Worm (Caenorhabditis elegans) whole organism, dauer: Measurements from ENCODE around the gene gex-2.

Source experiments
- unc-62 ChIP-seq: sonication (generic microtip); optimal IDR thresholded peaks from 2 replicates; lab custom pipeline; 2017; ENCODE audit warnings: missing biosample characterization, missing genetic modification reagents, missing genetic modification characterization

gex-2 gene

DNA sequence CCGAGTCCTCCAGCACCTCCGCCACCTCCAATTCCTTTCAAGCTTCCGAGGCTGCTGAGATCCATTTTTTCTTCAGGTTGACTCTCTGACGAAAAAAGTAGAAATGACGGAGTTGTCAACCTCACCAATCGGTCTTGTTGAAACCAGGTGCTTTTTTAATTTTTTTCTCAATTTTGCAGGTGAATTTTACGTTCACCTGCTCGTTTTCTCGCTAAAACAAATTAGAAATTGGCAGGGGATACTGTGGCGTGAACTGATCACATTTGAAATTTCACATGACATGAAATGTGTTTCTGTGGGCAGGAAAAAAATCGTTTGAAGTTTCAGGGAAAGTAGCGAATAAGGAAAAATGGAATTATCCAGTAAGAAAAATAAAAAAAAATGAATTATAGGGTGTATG lies 19.8 kb downstream of the gex-2 start, which contains the start of gene C18H7.6:
Gene C18H7.6, minus strand, starts transcription at position 104 of the 400 bp plus-strand sequence.
- TF ChIP-seq unc-62 (GFP tag; lab: Kevin White, UChicago) = no peak

- TF ChIP-seq unc-62 (GFP tag; lab: Kevin White, UChicago) = no peak
These were observed 20.5 kb downstream of the gex-2 start, which contains the start of gene C18H7.4 for ce11 chrIV:593029-593428. Gene C18H7.4 (plus strand): TSS chrIV:593329.

ce11 chrIV:594840-595239 lies 22.3 kb downstream of the gex-2 start:
- TF ChIP-seq unc-62 (GFP tag; lab: Kevin White, UChicago) = no peak

DNA sequence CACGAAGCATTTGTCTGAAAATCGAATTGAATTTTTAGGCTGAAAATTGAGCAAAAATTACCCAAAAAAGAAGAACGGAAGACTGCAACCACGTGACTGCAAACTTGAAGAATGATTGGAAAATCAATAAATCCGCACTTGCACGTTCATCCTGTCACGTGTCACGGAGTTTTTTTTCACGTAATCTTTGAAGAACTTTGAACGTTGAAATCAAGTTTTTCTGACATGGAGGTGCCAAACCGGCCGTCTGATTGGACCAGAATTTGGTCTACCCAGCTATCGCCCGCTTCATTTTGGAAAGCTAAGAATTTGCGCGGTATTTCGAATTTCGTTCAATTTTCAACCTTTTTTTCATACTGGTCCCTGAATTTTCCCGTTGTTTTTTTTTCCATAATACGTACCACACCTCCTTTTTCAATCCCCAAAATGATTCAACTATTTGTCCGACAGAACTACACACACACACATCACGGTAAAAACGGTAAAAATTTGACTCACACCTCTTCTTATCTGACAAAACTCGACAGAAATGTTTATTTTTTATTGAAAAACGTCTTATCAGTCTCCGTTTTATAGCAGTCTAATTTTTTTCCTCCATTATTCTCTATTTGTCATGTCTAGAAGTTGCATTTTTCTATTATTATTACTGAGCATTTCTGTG lies 23.9 kb downstream of the gex-2 start, which contains the start of the genes C18H7.7 and C18H7.11:
Gene C18H7.7, minus strand, starts transcription at position 101 of the 661 bp plus-strand sequence.
Gene C18H7.11, plus strand, starts transcription at position 611 of the 661 bp plus-strand sequence.
- no peak for TF ChIP-seq unc-62 (GFP tag; lab: Kevin White, UChicago)

- TF ChIP-seq unc-62 (GFP tag; lab: Kevin White, UChicago) = no peak
These were observed 29.0 kb downstream of the gex-2 start, which contains the start of gene srt-59 for ce11 chrIV:601595-601994. Gene srt-59 (minus strand): TSS chrIV:601695.

ce11 chrIV:603543-603942 lies 31.0 kb downstream of the gex-2 start, which contains the start of gene prmt-4:
Gene prmt-4 (minus strand): TSS chrIV:603643.
- TF ChIP-seq unc-62 (GFP tag; lab: Kevin White, UChicago) = no peak

DNA sequence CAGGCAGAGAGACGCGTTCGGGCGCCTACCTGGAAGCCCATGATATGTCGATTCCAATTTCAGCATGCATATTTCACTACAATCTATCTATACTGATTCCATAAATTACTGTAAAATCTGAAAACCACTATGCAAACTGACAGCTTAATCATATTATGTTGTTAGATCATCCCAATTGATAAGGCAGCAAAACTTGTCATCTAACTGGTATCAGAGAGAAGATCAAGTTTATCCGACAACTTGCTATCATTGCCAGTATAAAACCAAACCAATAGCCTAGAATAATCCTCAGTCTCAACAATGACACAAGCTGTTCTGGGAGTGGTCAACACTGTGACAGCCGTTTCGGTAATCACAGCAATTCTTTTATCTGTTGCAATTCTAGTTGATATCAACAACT lies 31.6 kb downstream of the gex-2 start, which contains the start of gene col-102:
Gene col-102, plus strand, starts transcription at position 301 of the 400 bp plus-strand sequence.
- TF ChIP-seq unc-62 (GFP tag; lab: Kevin White, UChicago) = no peak

- TF ChIP-seq unc-62 (GFP tag; lab: Kevin White, UChicago) = no peak
These were observed 32.2 kb downstream of the gex-2 start for ce11 chrIV:604817-605216.

DNA sequence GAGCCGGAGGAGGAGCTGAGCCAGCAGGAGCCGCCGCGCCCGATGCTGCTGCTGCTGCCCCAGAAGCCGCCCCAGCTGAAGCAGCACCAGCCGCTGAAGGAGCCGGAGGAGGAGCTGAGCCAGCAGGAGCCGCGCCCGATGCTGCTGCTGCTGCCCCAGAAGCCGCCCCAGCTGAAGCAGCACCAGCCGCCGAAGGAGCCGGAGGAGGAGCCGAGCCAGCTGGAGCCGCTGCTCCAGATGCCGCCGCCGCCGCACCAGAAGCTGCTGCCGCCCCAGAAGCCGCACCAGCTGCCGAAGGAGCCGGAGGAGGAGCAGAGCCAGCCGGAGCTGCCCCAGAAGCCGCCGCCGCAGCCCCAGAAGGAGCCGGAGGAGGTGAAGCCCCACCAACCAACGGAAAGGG lies 32.9 kb downstream of the gex-2 start:
- no peak for TF ChIP-seq unc-62 (GFP tag; lab: Kevin White, UChicago)

DNA sequence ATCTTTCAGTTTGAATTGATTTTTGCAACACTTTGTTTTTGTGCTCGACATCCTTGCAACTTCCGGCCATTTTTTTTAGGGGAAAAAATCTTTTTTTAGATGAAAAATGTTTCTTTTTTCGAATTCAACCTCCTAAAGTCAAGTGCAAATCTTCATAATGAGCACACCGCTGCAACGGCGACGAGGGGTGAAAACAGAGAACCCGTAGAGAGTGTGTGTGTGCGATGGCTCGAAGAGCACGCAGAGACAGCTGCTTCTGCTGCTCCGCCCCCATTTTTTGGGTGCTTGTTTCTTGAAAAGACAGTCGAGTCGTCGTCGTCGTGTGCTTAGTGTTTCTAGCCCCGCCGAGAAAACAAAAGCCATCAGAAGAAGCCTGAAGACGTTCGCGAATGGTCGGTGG lies 33.5 kb downstream of the gex-2 start, which contains the start of gene inx-18:
Gene inx-18, plus strand, starts transcription at position 301 of the 400 bp plus-strand sequence.
- TF ChIP-seq unc-62 (GFP tag; lab: Kevin White, UChicago) = no peak

ce11 chrIV:607628-608027 lies 35.1 kb downstream of the gex-2 start:
- TF ChIP-seq unc-62 (GFP tag; lab: Kevin White, UChicago) = no peak

DNA sequence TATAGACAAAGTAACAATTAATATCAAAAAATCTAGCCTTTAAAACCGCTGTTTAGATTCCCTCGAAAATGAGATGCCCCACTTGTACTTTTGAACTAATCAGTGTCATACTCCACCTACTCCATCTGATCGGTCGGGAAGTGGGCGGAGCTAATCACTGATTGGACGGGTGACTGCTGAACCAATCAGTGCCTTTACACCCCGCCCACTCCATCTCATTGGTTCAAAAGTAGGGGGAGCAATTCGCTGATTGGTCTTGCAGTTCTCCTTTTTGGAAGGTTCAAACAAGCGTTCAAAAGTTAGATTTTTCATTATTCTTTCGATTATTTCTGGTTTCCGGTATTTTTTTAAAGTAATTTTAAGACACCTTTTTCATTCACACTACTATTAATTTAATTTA lies 40.6 kb downstream of the gex-2 start:
- no peak for TF ChIP-seq unc-62 (GFP tag; lab: Kevin White, UChicago)

DNA sequence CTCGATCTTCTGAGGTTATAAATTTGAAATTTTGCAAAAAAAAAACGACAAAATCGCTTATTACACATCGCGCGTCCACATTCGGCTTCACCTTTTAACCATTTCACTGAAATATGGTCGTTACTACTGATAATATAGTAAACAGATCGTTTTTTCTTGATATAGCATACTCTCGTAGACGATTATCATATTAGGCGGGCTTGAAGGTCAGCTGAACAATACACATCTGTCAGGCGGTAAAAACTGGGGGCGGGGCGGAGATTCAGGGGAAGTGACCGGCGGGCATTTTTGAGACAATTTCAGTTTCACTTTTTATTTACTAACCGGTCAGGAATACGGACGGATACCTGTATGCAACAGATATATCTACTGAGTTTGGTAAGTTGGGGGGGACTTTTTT lies 42.7 kb downstream of the gex-2 start, which contains the start of gene C18H7.1:
Gene C18H7.1, plus strand, starts transcription at position 301 of the 400 bp plus-strand sequence.
- no peak for TF ChIP-seq unc-62 (GFP tag; lab: Kevin White, UChicago)

- TF ChIP-seq unc-62 (GFP tag; lab: Kevin White, UChicago) = no peak
These were observed 47.2 kb downstream of the gex-2 start for ce11 chrIV:619766-620165.

ce11 chrIV:620324-620723 lies 47.8 kb downstream of the gex-2 start:
- TF ChIP-seq unc-62 (GFP tag; lab: Kevin White, UChicago) = no peak

DNA sequence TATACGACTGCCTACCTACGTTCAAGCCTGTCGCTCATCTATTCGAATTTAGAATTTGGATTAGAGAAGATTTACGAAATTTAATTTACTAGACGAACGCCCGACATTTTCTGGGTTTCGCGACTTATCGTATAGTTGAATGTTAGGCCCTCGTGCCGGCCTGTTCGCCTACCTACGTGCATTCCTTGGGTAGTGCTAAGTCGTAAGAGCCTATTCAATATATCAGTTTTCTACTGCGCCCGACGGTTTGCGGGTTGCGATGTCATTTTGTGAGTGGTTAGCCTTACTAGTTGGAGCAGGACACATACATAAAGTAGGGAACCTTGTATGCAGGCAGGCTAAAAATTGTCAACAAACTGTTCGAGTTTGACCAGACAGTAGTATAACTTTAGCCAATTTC lies 50.4 kb downstream of the gex-2 start:
- TF ChIP-seq unc-62 (GFP tag; lab: Kevin White, UChicago) = no peak

ce11 chrIV:623876-624275 lies 51.3 kb downstream of the gex-2 start:
- TF ChIP-seq unc-62 (GFP tag; lab: Kevin White, UChicago) = no peak
